Worm (Caenorhabditis elegans): ENCODE results near the gene sap-140.

DNA sequence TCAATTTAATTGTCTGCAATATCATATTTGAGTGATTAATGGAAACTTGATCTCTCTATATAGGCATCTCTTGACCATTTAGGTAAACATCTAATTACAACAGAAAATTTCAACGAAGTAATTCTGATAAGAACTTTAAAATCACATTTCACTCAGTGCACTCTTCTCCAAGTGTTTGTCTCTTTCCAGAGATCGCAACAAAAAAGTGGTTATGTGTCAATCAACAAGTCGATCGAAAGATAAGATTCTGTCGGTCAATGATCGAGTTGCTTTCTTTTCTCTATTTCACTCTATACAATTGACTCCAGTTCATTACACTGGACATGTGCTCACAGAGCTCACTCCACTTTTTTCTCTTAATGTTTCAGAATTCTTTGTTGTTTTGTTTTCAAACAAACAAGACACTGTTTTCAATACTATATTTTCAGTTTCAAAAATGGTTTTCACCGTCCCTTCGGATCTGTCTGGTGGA, 45.8 kb upstream of the sap-140 start, which contains the start of gene alh-12:
- TF ChIP-seq lin-13 (GFP tag; optimal IDR thresholded peaks at IDR 0.05): no peak
- TF ChIP-seq ama-1 (optimal IDR thresholded peaks at IDR 0.05): no peak
- no peak for TF ChIP-seq lin-39 (tag; optimal IDR thresholded peaks at IDR 0.05)
- TF ChIP-seq nhr-11 (tag; optimal IDR thresholded peaks at IDR 0.05): peak; percentile 36
- no peak for TF ChIP-seq pha-4 (GFP tag; IDR thresholded peaks at IDR 0.05)
- no peak for TF ChIP-seq pha-4 (tag; optimal IDR thresholded peaks at IDR 0.05)
- TF ChIP-seq gei-8 (GFP tag; optimal IDR thresholded peaks at IDR 0.05): no peak
- TF ChIP-seq F10B5.3 (tag; optimal IDR thresholded peaks at IDR 0.05): no peak
- no peak for TF ChIP-seq arid-1 (GFP tag; conservative IDR thresholded peaks at IDR 0.05)
- TF ChIP-seq unc-62 (GFP tag; optimal IDR thresholded peaks at IDR 0.05 in 1 of 2): no peak
- TF ChIP-seq unc-62 (tag; optimal IDR thresholded peaks at IDR 0.05): no peak
- no peak for TF ChIP-seq fos-1 (tag; optimal IDR thresholded peaks at IDR 0.05)
- no peak for TF ChIP-seq ces-1 (GFP tag; optimal IDR thresholded peaks at IDR 0.05)
- TF ChIP-seq Y48G9A.11 (GFP tag; IDR thresholded peaks at IDR 0.05): no peak
- no peak for TF ChIP-seq snpc-4 (tag; optimal IDR thresholded peaks at IDR 0.05)
- TF ChIP-seq egl-27 (tag; optimal IDR thresholded peaks at IDR 0.05): no peak

Data from whole organism, L4 larva.